Worm (Caenorhabditis elegans) whole organism, midembryonic: ENCODE measurements around the gene cyp-33C5.

Experiments
- T22C8.4 ChIP-seq: fragments of 200-800 bp; sonication (Bioruptor generic); IDR thresholded peaks from 2 replicates; pipeline ENCODE4 v1.3.6; 2022; ENCODE audit warnings: missing genetic modification characterization, missing compliant biosample characterization
- cog-1 ChIP-seq: sonication (generic microtip); optimal IDR thresholded peaks from 2 replicates; lab custom pipeline; 2016; ENCODE audit warnings: missing genetic modification characterization, missing compliant biosample characterization
- flt-1 ChIP-seq: fragments of 200-800 bp; sonication (Bioruptor generic); IDR thresholded peaks from 2 replicates; pipeline ENCODE4 v1.3.6; 2022; ENCODE audit warnings: missing genetic modification characterization, missing compliant biosample characterization
- klf-2 ChIP-seq: fragments of 200-800 bp; sonication (Bioruptor generic); conservative IDR thresholded peaks from 2 replicates; pipeline ENCODE4 v1.3.6; 2022; ENCODE audit warnings: missing genetic modification reagents, missing genetic modification characterization, missing compliant biosample characterization
- med-1 ChIP-seq: sonication (generic microtip); optimal IDR thresholded peaks from 2 replicates; lab custom pipeline; 2017; ENCODE audit warnings: missing genetic modification characterization, mild to moderate bottlenecking, missing compliant biosample characterization, antibody characterized with exemption, missing genetic modification reagents; ENCODE audit not compliant: insufficient read depth
- ref-1 ChIP-seq: fragments of 200-800 bp; sonication (Bioruptor generic); conservative IDR thresholded peaks from 2 replicates; pipeline ENCODE4 v1.3.6; 2022; ENCODE audit warnings: missing genetic modification reagents, missing genetic modification characterization, missing compliant biosample characterization
- tab-1 ChIP-seq: fragments of 200-800 bp; sonication (Bioruptor generic); IDR thresholded peaks from 2 replicates; pipeline ENCODE4 v1.3.6; 2022; ENCODE audit warnings: missing genetic modification characterization, missing compliant biosample characterization
- ztf-23 ChIP-seq: fragments of 200-800 bp; sonication (Bioruptor generic); IDR thresholded peaks from 2 replicates; pipeline ENCODE4 v1.3.6; 2022; ENCODE audit warnings: missing genetic modification reagents, missing genetic modification characterization, missing compliant biosample characterization

- no peak for TF ChIP-seq T22C8.4 (GFP tag; lab: Robert Waterston, UW)
- TF ChIP-seq tab-1 (GFP tag; lab: Robert Waterston, UW): no peak
- TF ChIP-seq ztf-23 (GFP tag; lab: Robert Waterston, UW): no peak
- TF ChIP-seq med-1 (GFP tag; lab: Kevin White, UChicago): no peak
- TF ChIP-seq ref-1 (GFP tag; lab: Robert Waterston, UW): no peak
- no peak for TF ChIP-seq flt-1 (GFP tag; lab: Robert Waterston, UW)
- TF ChIP-seq klf-2 (GFP tag; lab: Robert Waterston, UW): no peak
- no peak for TF ChIP-seq cog-1 (tag; lab: Kevin White, UChicago)
These were observed 26.9 kb downstream of the cyp-33C5 start, which contains the start of gene Y5H2A.1 for ce11 chrV:2271750-2272149.
